Fruit fly (Drosophila melanogaster) whole organism, embryonic: ENCODE data around the gene akirin.

Experiments
- ATbp ChIP-seq: fragments of 200-800 bp; sonication (Bioruptor generic); optimal IDR thresholded peaks from 2 replicates; lab custom pipeline; 2017; ENCODE audit warnings: missing biosample characterization, mild to moderate bottlenecking, missing genetic modification characterization, missing genetic modification reagents
- Adf1 ChIP-seq: fragments of 200-800 bp; sonication (Bioruptor generic); IDR thresholded peaks from 2 replicates; pipeline ENCODE4 v1.3.6; 2022; ENCODE audit warnings: missing biosample characterization, missing genetic modification characterization
- Antp ChIP-seq: fragments of 200-800 bp; sonication (Bioruptor generic); optimal IDR thresholded peaks from 3 replicates; lab custom pipeline; 2016; ENCODE audit warnings: missing biosample characterization, missing genetic modification characterization
- Atf3 ChIP-seq: fragments of 200-800 bp; sonication (Bioruptor generic); optimal IDR thresholded peaks from 3 replicates; lab custom pipeline; 2016; ENCODE audit warnings: missing biosample characterization, missing genetic modification characterization
- Blimp-1 ChIP-seq: fragments of 200-800 bp; sonication (Bioruptor generic); optimal IDR thresholded peaks from 3 replicates; lab custom pipeline; 2018; ENCODE audit warnings: missing biosample characterization, missing genetic modification characterization, mild to moderate bottlenecking, moderate library complexity, missing genetic modification reagents
- CG10209 ChIP-seq: fragments of 200-800 bp; sonication (Bioruptor generic); optimal IDR thresholded peaks from 3 replicates; lab custom pipeline; 2017; ENCODE audit warnings: missing biosample characterization, mild to moderate bottlenecking, missing genetic modification characterization, missing genetic modification reagents
- CG12391 ChIP-seq: fragments of 200-800 bp; sonication (Bioruptor generic); optimal IDR thresholded peaks from 3 replicates; lab custom pipeline; 2018; ENCODE audit warnings: missing biosample characterization, mild to moderate bottlenecking, missing genetic modification characterization, moderate library complexity
- CG12659 ChIP-seq: fragments of 200-800 bp; sonication (Bioruptor generic); optimal IDR thresholded peaks from 3 replicates; lab custom pipeline; 2017; ENCODE audit warnings: mild to moderate bottlenecking, missing biosample characterization, missing genetic modification reagents, missing genetic modification characterization
- CG1603 ChIP-seq: fragments of 200-800 bp; sonication (Bioruptor generic); optimal IDR thresholded peaks from 2 replicates; lab custom pipeline; 2019; ENCODE audit warnings: missing biosample characterization, mild to moderate bottlenecking, missing genetic modification characterization, moderate library complexity
- CG17829 ChIP-seq: fragments of 200-800 bp; optimal IDR thresholded peaks from 2 replicates; lab custom pipeline; 2019; ENCODE audit warnings: missing biosample characterization, mild to moderate bottlenecking, missing genetic modification characterization, moderate library complexity
- CG18619 ChIP-seq: fragments of 200-800 bp; sonication (Bioruptor generic); optimal IDR thresholded peaks from 3 replicates; lab custom pipeline; 2017; ENCODE audit warnings: missing biosample characterization, mild to moderate bottlenecking, missing genetic modification characterization
- CG30020 ChIP-seq: fragments of 200-800 bp; optimal IDR thresholded peaks from 2 replicates; lab custom pipeline; 2019; ENCODE audit warnings: missing biosample characterization, mild to moderate bottlenecking, missing genetic modification characterization, moderate library complexity
- CG32767 ChIP-seq: fragments of 200-800 bp; sonication (Bioruptor generic); IDR thresholded peaks from 2 replicates; pipeline ENCODE4 v1.3.6; 2022; ENCODE audit warnings: missing biosample characterization, missing genetic modification characterization
- CG3407 ChIP-seq: fragments of 200-800 bp; sonication (Bioruptor generic); optimal IDR thresholded peaks from 2 replicates; lab custom pipeline; 2018; ENCODE audit warnings: missing biosample characterization, mild to moderate bottlenecking, missing genetic modification characterization
- CG34422 ChIP-seq: fragments of 200-800 bp; sonication (Bioruptor generic); IDR thresholded peaks from 3 replicates; pipeline ENCODE4 v1.3.6; 2022; ENCODE audit warnings: missing biosample characterization, missing genetic modification characterization
- CG4328 ChIP-seq: fragments of 200-800 bp; sonication (Bioruptor generic); optimal IDR thresholded peaks from 3 replicates; lab custom pipeline; 2017; ENCODE audit warnings: missing biosample characterization, missing genetic modification reagents, missing genetic modification characterization
- CG4730 ChIP-seq: fragments of 200-800 bp; sonication (Bioruptor generic); IDR thresholded peaks from 2 replicates; pipeline ENCODE4 v1.3.6; 2022; ENCODE audit warnings: missing biosample characterization, missing genetic modification characterization
- CG5180 ChIP-seq: fragments of 200-800 bp; sonication (Bioruptor generic); optimal IDR thresholded peaks from 3 replicates; lab custom pipeline; 2017; ENCODE audit warnings: missing biosample characterization, missing genetic modification characterization, mild to moderate bottlenecking, moderate library complexity, missing genetic modification reagents
- CG5953 ChIP-seq: fragments of 200-800 bp; sonication (Bioruptor generic); IDR thresholded peaks from 2 replicates; pipeline ENCODE4 v1.3.6; 2022; ENCODE audit warnings: missing biosample characterization, missing genetic modification characterization
- CG8281 ChIP-seq: fragments of 200-800 bp; sonication (Bioruptor generic); optimal IDR thresholded peaks from 2 replicates; lab custom pipeline; 2018; ENCODE audit warnings: missing biosample characterization, mild to moderate bottlenecking, missing genetic modification characterization, moderate library complexity
- CG8388 ChIP-seq: fragments of 200-800 bp; sonication (Bioruptor generic); optimal IDR thresholded peaks from 2 replicates; lab custom pipeline; 2019; ENCODE audit warnings: missing biosample characterization, mild to moderate bottlenecking, missing genetic modification characterization, moderate library complexity
- CTCF ChIP-seq: fragments of 200-800 bp; sonication (Bioruptor generic); optimal IDR thresholded peaks from 2 replicates; lab custom pipeline; 2017; ENCODE audit warnings: missing biosample characterization, mild to moderate bottlenecking, missing genetic modification characterization, moderate library complexity
- D ChIP-seq, 2 experiments: fragments of 200-800 bp in 1 of 2; fragments of >200 bp in 1 of 2; sonication (Bioruptor generic) in 1 of 2; optimal IDR thresholded peaks; 2 replicates in 1 of 2; 3 replicates in 1 of 2; lab custom pipeline; 2017; ENCODE audit warnings: mild to moderate bottlenecking in 1 of 2, missing biosample characterization in 1 of 2, missing genetic modification characterization in 1 of 2, missing genetic modification reagents in 1 of 2
- Dek ChIP-seq: fragments of 200-800 bp; sonication (Bioruptor generic); optimal IDR thresholded peaks from 3 replicates; lab custom pipeline; 2019; ENCODE audit warnings: missing biosample characterization, mild to moderate bottlenecking, missing genetic modification characterization, moderate library complexity
- Dip2 ChIP-seq: fragments of 200-800 bp; sonication (Bioruptor generic); IDR thresholded peaks from 2 replicates; pipeline ENCODE4 v1.3.6; 2022; ENCODE audit warnings: missing biosample characterization, missing genetic modification characterization
- Ets97D ChIP-seq: fragments of 200-800 bp; sonication (Bioruptor generic); optimal IDR thresholded peaks from 3 replicates; lab custom pipeline; 2016; ENCODE audit warnings: missing biosample characterization, missing genetic modification characterization
- GATAe ChIP-seq: fragments of 200-800 bp; sonication (Bioruptor generic); conservative IDR thresholded peaks from 2 replicates; pipeline ENCODE4 v1.3.6; 2022; ENCODE audit warnings: missing biosample characterization, missing genetic modification characterization
- Lpt ChIP-seq: fragments of >200 bp; optimal IDR thresholded peaks from 2 replicates; lab custom pipeline; 2018; ENCODE audit warnings: missing biosample characterization, missing genetic modification characterization
- Myb ChIP-seq: fragments of 200-800 bp; sonication (Bioruptor generic); optimal IDR thresholded peaks from 2 replicates; lab custom pipeline; 2016; ENCODE audit warnings: missing biosample characterization, missing genetic modification characterization
- NC2β ChIP-seq: fragments of 200-800 bp; sonication (Bioruptor generic); optimal IDR thresholded peaks from 2 replicates; lab custom pipeline; 2016; ENCODE audit warnings: missing biosample characterization, missing genetic modification characterization
- Sin3A ChIP-seq: fragments of >200 bp; optimal IDR thresholded peaks from 2 replicates; lab custom pipeline; 2018
- Stat92E ChIP-seq, 3 experiments: fragments of >200 bp in 2 of 3; fragments of 200-800 bp in 1 of 3; sonication (Bioruptor generic) in 1 of 3; optimal IDR thresholded peaks; 2 replicates each; lab custom pipeline; 2017 to 2019; ENCODE audit warnings: missing biosample characterization in 3 of 3, missing genetic modification characterization in 3 of 3, mild to moderate bottlenecking in 1 of 3, moderate library complexity in 1 of 3
- ab ChIP-seq: fragments of 200-800 bp; sonication (Bioruptor generic); optimal IDR thresholded peaks from 2 replicates; lab custom pipeline; 2016; ENCODE audit warnings: missing biosample characterization, missing genetic modification characterization
- bowl ChIP-seq: fragments of 200-800 bp; sonication (Bioruptor generic); IDR thresholded peaks from 2 replicates; pipeline ENCODE4 v1.3.6; 2022; ENCODE audit warnings: missing biosample characterization, missing genetic modification characterization
- caup ChIP-seq: fragments of 200-800 bp; sonication (Bioruptor generic); optimal IDR thresholded peaks from 3 replicates; lab custom pipeline; 2017; ENCODE audit warnings: missing biosample characterization, mild to moderate bottlenecking, missing genetic modification characterization, moderate library complexity; ENCODE audit not compliant: severe bottlenecking
- cg ChIP-seq: fragments of 200-800 bp; sonication (Bioruptor generic); optimal IDR thresholded peaks from 3 replicates; lab custom pipeline; 2019; ENCODE audit warnings: missing biosample characterization, mild to moderate bottlenecking, missing genetic modification characterization, moderate library complexity
- danr ChIP-seq: fragments of 200-800 bp; sonication (Bioruptor generic); IDR thresholded peaks from 2 replicates; pipeline ENCODE4 v1.3.6; 2022; ENCODE audit warnings: missing biosample characterization, missing genetic modification characterization
- exex ChIP-seq: fragments of 200-800 bp; sonication (Bioruptor generic); optimal IDR thresholded peaks from 4 replicates; lab custom pipeline; 2018; ENCODE audit warnings: missing biosample characterization, mild to moderate bottlenecking, missing genetic modification characterization, moderate library complexity
- fru ChIP-seq: fragments of >200 bp; optimal IDR thresholded peaks from 2 replicates; lab custom pipeline; 2017
- gsb-n ChIP-seq: fragments of 200-800 bp; sonication (Bioruptor generic); optimal IDR thresholded peaks from 3 replicates; lab custom pipeline; 2018; ENCODE audit warnings: missing biosample characterization, mild to moderate bottlenecking, missing genetic modification characterization
- ken ChIP-seq: fragments of 200-800 bp; sonication (Bioruptor generic); IDR thresholded peaks from 3 replicates; pipeline ENCODE4 v1.3.6; 2022; ENCODE audit warnings: missing biosample characterization, missing genetic modification characterization
- klu ChIP-seq: fragments of 200-800 bp; sonication (Bioruptor generic); IDR thresholded peaks from 2 replicates; pipeline ENCODE4 v1.3.6; 2022; ENCODE audit warnings: missing biosample characterization, missing genetic modification characterization
- lab ChIP-seq: fragments of 200-800 bp; sonication (Bioruptor generic); optimal IDR thresholded peaks from 3 replicates; lab custom pipeline; 2017; ENCODE audit warnings: missing biosample characterization, missing genetic modification characterization, mild to moderate bottlenecking, moderate library complexity, missing genetic modification reagents
- mam ChIP-seq: fragments of 200-800 bp; sonication (Bioruptor generic); optimal IDR thresholded peaks from 3 replicates; lab custom pipeline; 2016; ENCODE audit warnings: missing biosample characterization, missing genetic modification characterization
- pros ChIP-seq: fragments of 200-800 bp; sonication (Bioruptor generic); optimal IDR thresholded peaks from 3 replicates; lab custom pipeline; 2019; ENCODE audit warnings: missing biosample characterization, mild to moderate bottlenecking, missing genetic modification characterization, moderate library complexity
- repo ChIP-seq: fragments of 200-800 bp; sonication (Bioruptor generic); optimal IDR thresholded peaks from 2 replicates; lab custom pipeline; 2016; ENCODE audit warnings: missing biosample characterization, missing genetic modification characterization
- row ChIP-seq: fragments of 200-800 bp; sonication (Bioruptor generic); IDR thresholded peaks from 3 replicates; pipeline ENCODE4 v1.3.6; 2022; ENCODE audit warnings: missing biosample characterization, missing genetic modification characterization
- sens ChIP-seq: fragments of 200-800 bp; sonication (Bioruptor generic); peaks from one replicate; lab custom pipeline; 2016; ENCODE audit warnings: missing biosample characterization, missing genetic modification characterization
- ssp ChIP-seq: fragments of 200-800 bp; sonication (Bioruptor generic); IDR thresholded peaks from 2 replicates; pipeline ENCODE4 v1.3.6; 2022; ENCODE audit warnings: missing biosample characterization, missing genetic modification characterization
- twi ChIP-seq: fragments of 200-800 bp; optimal IDR thresholded peaks from 2 replicates; lab custom pipeline; 2019; ENCODE audit warnings: missing biosample characterization, mild to moderate bottlenecking, missing genetic modification characterization, moderate library complexity
- unpg ChIP-seq: fragments of 200-800 bp; sonication (Bioruptor generic); optimal IDR thresholded peaks from 3 replicates; lab custom pipeline; 2018; ENCODE audit warnings: missing biosample characterization, mild to moderate bottlenecking, missing genetic modification characterization, moderate library complexity

akirin gene

dm6 chr3L:7360324-7360852, 9.3 kb upstream of the akirin start, which contains the start of gene Sec63 (continued):
- no peak for TF ChIP-seq Blimp-1 (GFP tag; lab: Kevin White, UChicago)
- TF ChIP-seq CG5953 (GFP tag; lab: Robert Waterston, UW) = no peak
- no peak for TF ChIP-seq CG8281 (tag; lab: Kevin White, UChicago)
- peak; percentile 6 for TF ChIP-seq repo (GFP tag; lab: Kevin White, UChicago)
- no peak for TF ChIP-seq Stat92E (GFP tag; optimal IDR thresholded peaks at IDR 0.05; lab: Kevin White, UChicago)
- peak; percentile 59 for TF ChIP-seq Sin3A (lab: Kevin White, UChicago)
- peak; percentile 48; the same call in 1 of the 3 replicates for TF ChIP-seq ken (GFP tag; lab: Robert Waterston, UW)
- no peak for TF ChIP-seq gsb-n (tag; lab: Kevin White, UChicago)
- TF ChIP-seq Adf1 (GFP tag; lab: Robert Waterston, UW) = 0 out of 2 replicates have a peak, but pooled peaks have one; percentile 3
- TF ChIP-seq CG3407 = no peak
- TF ChIP-seq exex (tag; lab: Kevin White, UChicago) = peak; percentile 29
- TF ChIP-seq pros = no peak
- no peak for TF ChIP-seq GATAe
- TF ChIP-seq lab = peak; percentile 50
- peak; percentile 72 for TF ChIP-seq CTCF
- peak; percentile 76 for TF ChIP-seq CG12659 (GFP tag; lab: Kevin White, UChicago)
- TF ChIP-seq CG17829 (tag; lab: Kevin White, UChicago) = peak; percentile 20
- TF ChIP-seq CG12391 (tag; lab: Kevin White, UChicago) = peak; percentile 58
- TF ChIP-seq CG1603 (tag; lab: Kevin White, UChicago) = peak; percentile 54
- TF ChIP-seq danr = no peak
- no peak for TF ChIP-seq Dip2 (GFP tag; lab: Robert Waterston, UW)
- no peak for TF ChIP-seq CG4730
- TF ChIP-seq NC2β = no peak
- TF ChIP-seq CG18619 (GFP tag; lab: Kevin White, UChicago) = peak; percentile 35
- peak; percentile 62 for TF ChIP-seq CG10209
- TF ChIP-seq CG30020 (tag; lab: Kevin White, UChicago) = peak; percentile 12
- TF ChIP-seq Atf3 (GFP tag; lab: Kevin White, UChicago) = no peak
- peak; percentile 85 for TF ChIP-seq CG34422 (GFP tag; lab: Robert Waterston, UW)
- no peak for TF ChIP-seq klu
- no peak for TF ChIP-seq CG5180 (GFP tag; lab: Kevin White, UChicago)
- TF ChIP-seq twi = no peak
- TF ChIP-seq CG4328 (GFP tag; lab: Kevin White, UChicago) = no peak
- no peak for TF ChIP-seq Ets97D
- TF ChIP-seq CG8388 = peak; percentile 49
- TF ChIP-seq row = peak; percentile 80
- no peak for TF ChIP-seq Dek (tag; lab: Kevin White, UChicago)
- peak; percentile 1 for TF ChIP-seq Myb (GFP tag; lab: Kevin White, UChicago)
- TF ChIP-seq Antp (GFP tag; lab: Kevin White, UChicago) = peak; percentile 35
- TF ChIP-seq cg (GFP tag; lab: Kevin White, UChicago) = no peak
- TF ChIP-seq ATbp = no peak
- TF ChIP-seq ab = no peak
- peak; percentile 20; the same call in 1 of the 2 replicates for TF ChIP-seq CG32767 (GFP tag; lab: Robert Waterston, UW)
- peak; percentile 53 for TF ChIP-seq unpg
- TF ChIP-seq Lpt (GFP tag; lab: Kevin White, UChicago) = no peak
- TF ChIP-seq fru = no peak
- TF ChIP-seq mam (GFP tag; lab: Kevin White, UChicago) = peak; percentile 60
- no peak for TF ChIP-seq D (optimal IDR thresholded peaks at IDR 0.05; lab: Kevin White, UChicago)
- TF ChIP-seq D (GFP tag; optimal IDR thresholded peaks at IDR 0.05; lab: Kevin White, UChicago) = peak; percentile 3
- TF ChIP-seq bowl = no peak
- 0 out of 2 replicates have a peak, but pooled peaks have one; percentile 30 for TF ChIP-seq ssp (GFP tag; lab: Robert Waterston, UW)
- TF ChIP-seq sens (GFP tag; lab: Kevin White, UChicago) = peak; percentile 83
- peak; percentile 27 for TF ChIP-seq caup (GFP tag; lab: Kevin White, UChicago)
